Worm (Caenorhabditis elegans): ENCODE results near the gene F19B10.13.

ce11 chrII:3630810-3631209 lies 31.3 kb upstream of the F19B10.13 start, which contains the start of gene M151.2:
- TF ChIP-seq unc-130 (tag; optimal IDR thresholded peaks at IDR 0.05): no peak
- TF ChIP-seq ceh-82 (tag; optimal IDR thresholded peaks at IDR 0.05): no peak
